Fruit fly (Drosophila melanogaster) whole organism, embryonic: ENCODE results near the gene CG6195.

Source experiments
- Aef1 ChIP-seq: fragments of 200-800 bp; sonication (Bioruptor generic); IDR thresholded peaks from 3 replicates; pipeline ENCODE4 v1.3.6; 2022; ENCODE audit warnings: missing biosample characterization, missing genetic modification characterization
- Bdp1 ChIP-seq: fragments of 200-800 bp; sonication (Bioruptor generic); optimal IDR thresholded peaks from 3 replicates; lab custom pipeline; 2016; ENCODE audit warnings: missing biosample characterization, missing genetic modification characterization
- Bgb ChIP-seq: fragments of 200-800 bp; sonication (Bioruptor generic); IDR thresholded peaks from 2 replicates; pipeline ENCODE4 v1.3.6; 2022; ENCODE audit warnings: missing biosample characterization, missing genetic modification characterization; ENCODE audit not compliant: partially characterized antibody
- CG10147 ChIP-seq: fragments of 200-800 bp; sonication (Bioruptor generic); optimal IDR thresholded peaks from 2 replicates; lab custom pipeline; 2019; ENCODE audit warnings: missing biosample characterization, mild to moderate bottlenecking, missing genetic modification characterization, moderate library complexity
- CG12104 ChIP-seq: fragments of 200-800 bp; sonication (Bioruptor generic); optimal IDR thresholded peaks from 3 replicates; lab custom pipeline; 2016; ENCODE audit warnings: missing biosample characterization, missing genetic modification characterization
- CG12391 ChIP-seq: fragments of 200-800 bp; sonication (Bioruptor generic); optimal IDR thresholded peaks from 3 replicates; lab custom pipeline; 2018; ENCODE audit warnings: missing biosample characterization, mild to moderate bottlenecking, missing genetic modification characterization, moderate library complexity
- CG13287 ChIP-seq: fragments of 200-800 bp; sonication (Bioruptor generic); IDR thresholded peaks from 2 replicates; pipeline ENCODE4 v1.3.6; 2022; ENCODE audit warnings: missing biosample characterization, missing genetic modification characterization; ENCODE audit not compliant: partially characterized antibody
- CG14710 ChIP-seq: fragments of 200-800 bp; sonication (Bioruptor generic); optimal IDR thresholded peaks from 3 replicates; lab custom pipeline; 2019; ENCODE audit warnings: missing biosample characterization, mild to moderate bottlenecking, missing genetic modification characterization, moderate library complexity
- CG14965 ChIP-seq: fragments of 200-800 bp; sonication (Bioruptor generic); optimal IDR thresholded peaks from 2 replicates; lab custom pipeline; 2016; ENCODE audit warnings: missing biosample characterization, missing genetic modification characterization, borderline replicate concordance
- CG15073 ChIP-seq: fragments of 200-800 bp; sonication (Bioruptor generic); optimal IDR thresholded peaks from 2 replicates; lab custom pipeline; 2016; ENCODE audit warnings: missing biosample characterization, missing genetic modification characterization
- CG16813 ChIP-seq: fragments of 200-800 bp; sonication (Bioruptor generic); IDR thresholded peaks from 3 replicates; pipeline ENCODE4 v1.3.6; 2022; ENCODE audit warnings: missing biosample characterization, missing genetic modification characterization; ENCODE audit not compliant: partially characterized antibody
- CG16863 ChIP-seq: fragments of 200-800 bp; sonication (Bioruptor generic); optimal IDR thresholded peaks from 3 replicates; lab custom pipeline; 2016; ENCODE audit warnings: missing biosample characterization, missing genetic modification characterization
- CG17328 ChIP-seq: fragments of 200-800 bp; sonication (Bioruptor generic); IDR thresholded peaks from 2 replicates; pipeline ENCODE4 v1.3.6; 2022; ENCODE audit warnings: missing biosample characterization, missing genetic modification characterization
- CG1792 ChIP-seq: fragments of 200-800 bp; sonication (Bioruptor generic); optimal IDR thresholded peaks from 2 replicates; lab custom pipeline; 2016; ENCODE audit warnings: missing biosample characterization, missing genetic modification characterization
- CG3407 ChIP-seq: fragments of 200-800 bp; sonication (Bioruptor generic); optimal IDR thresholded peaks from 2 replicates; lab custom pipeline; 2018; ENCODE audit warnings: missing biosample characterization, mild to moderate bottlenecking, missing genetic modification characterization
- CG6254 ChIP-seq: fragments of 200-800 bp; sonication (Bioruptor generic); optimal IDR thresholded peaks from 3 replicates; lab custom pipeline; 2017; ENCODE audit warnings: mild to moderate bottlenecking, missing biosample characterization, missing genetic modification reagents, missing genetic modification characterization
- CG6765 ChIP-seq: fragments of 200-800 bp; sonication (Bioruptor generic); optimal IDR thresholded peaks from 3 replicates; lab custom pipeline; 2017; ENCODE audit warnings: missing biosample characterization, mild to moderate bottlenecking, missing genetic modification characterization
- CG6791 ChIP-seq: fragments of 200-800 bp; sonication (Bioruptor generic); IDR thresholded peaks from 3 replicates; pipeline ENCODE4 v1.3.6; 2022; ENCODE audit warnings: missing biosample characterization, missing genetic modification characterization; ENCODE audit not compliant: partially characterized antibody
- CG6813 ChIP-seq: fragments of 200-800 bp; sonication (Bioruptor generic); optimal IDR thresholded peaks from 2 replicates; lab custom pipeline; 2017; ENCODE audit warnings: missing biosample characterization, missing genetic modification characterization, mild to moderate bottlenecking, moderate library complexity, missing genetic modification reagents
- CG7928 ChIP-seq: fragments of 200-800 bp; sonication (Bioruptor generic); optimal IDR thresholded peaks from 2 replicates; lab custom pipeline; 2017; ENCODE audit warnings: missing biosample characterization, mild to moderate bottlenecking, missing genetic modification characterization
- CoRest ChIP-seq: fragments of 200-800 bp; sonication (Bioruptor generic); optimal IDR thresholded peaks from 3 replicates; lab custom pipeline; 2018; ENCODE audit warnings: missing biosample characterization, mild to moderate bottlenecking, missing genetic modification characterization, moderate library complexity
- D19A ChIP-seq: fragments of 200-800 bp; optimal IDR thresholded peaks from 3 replicates; lab custom pipeline; 2019; ENCODE audit warnings: missing biosample characterization, mild to moderate bottlenecking, missing genetic modification characterization, moderate library complexity
- Dek ChIP-seq: fragments of 200-800 bp; sonication (Bioruptor generic); optimal IDR thresholded peaks from 3 replicates; lab custom pipeline; 2019; ENCODE audit warnings: missing biosample characterization, mild to moderate bottlenecking, missing genetic modification characterization, moderate library complexity
- Fer3 ChIP-seq: fragments of 200-800 bp; sonication (Bioruptor generic); optimal IDR thresholded peaks from 2 replicates; lab custom pipeline; 2018; ENCODE audit warnings: missing biosample characterization, mild to moderate bottlenecking, missing genetic modification characterization, moderate library complexity
- HLH4C ChIP-seq: fragments of 200-800 bp; sonication (Bioruptor generic); IDR thresholded peaks from 3 replicates; pipeline ENCODE4 v1.3.6; 2022; ENCODE audit warnings: missing biosample characterization, missing genetic modification characterization; ENCODE audit not compliant: partially characterized antibody
- MBD-R2 ChIP-seq: fragments of 200-800 bp; sonication (Bioruptor generic); IDR thresholded peaks from 2 replicates; pipeline ENCODE4 v1.3.6; 2022; ENCODE audit warnings: missing biosample characterization, missing genetic modification characterization
- NfI ChIP-seq: fragments of 200-800 bp; sonication (Bioruptor generic); optimal IDR thresholded peaks from 3 replicates; lab custom pipeline; 2018; ENCODE audit warnings: missing biosample characterization, mild to moderate bottlenecking, missing genetic modification characterization, moderate library complexity
- Opbp ChIP-seq: fragments of 200-800 bp; sonication (Bioruptor generic); IDR thresholded peaks from 3 replicates; pipeline ENCODE4 v1.3.6; 2022; ENCODE audit warnings: missing biosample characterization, missing genetic modification characterization; ENCODE audit not compliant: partially characterized antibody
- Optix ChIP-seq: fragments of 200-800 bp; sonication (Bioruptor generic); IDR thresholded peaks from 3 replicates; pipeline ENCODE4 v1.3.6; 2022; ENCODE audit warnings: missing biosample characterization, missing genetic modification characterization
- Scr ChIP-seq: fragments of 200-800 bp; sonication (Bioruptor generic); IDR thresholded peaks from 2 replicates; pipeline ENCODE4 v1.3.6; 2022; ENCODE audit warnings: missing biosample characterization, missing genetic modification characterization; ENCODE audit not compliant: partially characterized antibody
- amos ChIP-seq: fragments of 200-800 bp; sonication (Bioruptor generic); IDR thresholded peaks from 2 replicates; pipeline ENCODE4 v1.3.6; 2022; ENCODE audit warnings: missing biosample characterization, missing genetic modification characterization; ENCODE audit not compliant: partially characterized antibody
- ara ChIP-seq: fragments of 200-800 bp; sonication (Bioruptor generic); IDR thresholded peaks from 2 replicates; pipeline ENCODE4 v1.3.6; 2022; ENCODE audit warnings: missing biosample characterization, missing genetic modification characterization
- ash1 ChIP-seq: fragments of 200-800 bp; sonication (Bioruptor generic); optimal IDR thresholded peaks from 2 replicates; lab custom pipeline; 2018; ENCODE audit warnings: missing biosample characterization, mild to moderate bottlenecking, missing genetic modification characterization
- bbx ChIP-seq: fragments of 200-800 bp; sonication (Bioruptor generic); IDR thresholded peaks from 2 replicates; pipeline ENCODE4 v1.3.6; 2022; ENCODE audit warnings: missing biosample characterization, missing genetic modification characterization; ENCODE audit not compliant: partially characterized antibody
- dmrt11E ChIP-seq: fragments of 200-800 bp; sonication (Bioruptor generic); optimal IDR thresholded peaks from 3 replicates; lab custom pipeline; 2018; ENCODE audit warnings: missing biosample characterization, mild to moderate bottlenecking, missing genetic modification characterization, moderate library complexity
- dpn ChIP-seq, 2 experiments: fragments of 200-800 bp; sonication (Bioruptor generic); optimal IDR thresholded peaks; 3 replicates each; lab custom pipeline; 2016; ENCODE audit warnings: missing biosample characterization in 2 of 2, missing genetic modification characterization in 2 of 2
- fru ChIP-seq: fragments of >200 bp; optimal IDR thresholded peaks from 2 replicates; lab custom pipeline; 2017
- gsb-n ChIP-seq: fragments of 200-800 bp; sonication (Bioruptor generic); optimal IDR thresholded peaks from 3 replicates; lab custom pipeline; 2018; ENCODE audit warnings: missing biosample characterization, mild to moderate bottlenecking, missing genetic modification characterization
- hb ChIP-seq: fragments of 200-800 bp; sonication (Bioruptor generic); IDR thresholded peaks from 3 replicates; pipeline ENCODE4 v1.3.6; 2022; ENCODE audit warnings: missing biosample characterization, missing genetic modification characterization; ENCODE audit not compliant: partially characterized antibody
- knrl ChIP-seq: fragments of 200-800 bp; sonication (Bioruptor generic); IDR thresholded peaks from 3 replicates; pipeline ENCODE4 v1.3.6; 2022; ENCODE audit warnings: missing biosample characterization, missing genetic modification characterization; ENCODE audit not compliant: partially characterized antibody
- lab ChIP-seq: fragments of 200-800 bp; sonication (Bioruptor generic); optimal IDR thresholded peaks from 3 replicates; lab custom pipeline; 2017; ENCODE audit warnings: missing biosample characterization, missing genetic modification characterization, mild to moderate bottlenecking, moderate library complexity, missing genetic modification reagents
- mld ChIP-seq: fragments of 200-800 bp; sonication (Bioruptor generic); IDR thresholded peaks from 3 replicates; pipeline ENCODE4 v1.3.6; 2022; ENCODE audit warnings: missing biosample characterization, missing genetic modification characterization; ENCODE audit not compliant: partially characterized antibody
- rib ChIP-seq: fragments of 200-800 bp; sonication (Bioruptor generic); IDR thresholded peaks from 2 replicates; pipeline ENCODE4 v1.3.6; 2022; ENCODE audit warnings: missing biosample characterization, missing genetic modification characterization
- run ChIP-seq: fragments of 200-800 bp; sonication (Bioruptor generic); optimal IDR thresholded peaks from 3 replicates; lab custom pipeline; 2018; ENCODE audit warnings: missing biosample characterization, mild to moderate bottlenecking, missing genetic modification characterization
- scrt ChIP-seq: fragments of 200-800 bp; sonication (Bioruptor generic); optimal IDR thresholded peaks from 2 replicates; lab custom pipeline; 2018; ENCODE audit warnings: missing biosample characterization, mild to moderate bottlenecking, missing genetic modification characterization, moderate library complexity
- sd ChIP-seq: fragments of 200-800 bp; sonication (Bioruptor generic); optimal IDR thresholded peaks from 3 replicates; lab custom pipeline; 2018; ENCODE audit warnings: missing biosample characterization, mild to moderate bottlenecking, missing genetic modification characterization, moderate library complexity
- slbo ChIP-seq: fragments of 200-800 bp; sonication (Bioruptor generic); IDR thresholded peaks from 2 replicates; pipeline ENCODE4 v1.3.6; 2022; ENCODE audit warnings: missing biosample characterization, missing genetic modification characterization
- tna ChIP-seq: fragments of 200-800 bp; sonication (Bioruptor generic); IDR thresholded peaks from 2 replicates; pipeline ENCODE4 v1.3.6; 2022; ENCODE audit warnings: missing biosample characterization, missing genetic modification characterization; ENCODE audit not compliant: partially characterized antibody
- usp ChIP-seq: fragments of >200 bp; optimal IDR thresholded peaks from 2 replicates; lab custom pipeline; 2017; ENCODE audit warnings: missing biosample characterization, missing genetic modification characterization

Gene CG6195

DNA sequence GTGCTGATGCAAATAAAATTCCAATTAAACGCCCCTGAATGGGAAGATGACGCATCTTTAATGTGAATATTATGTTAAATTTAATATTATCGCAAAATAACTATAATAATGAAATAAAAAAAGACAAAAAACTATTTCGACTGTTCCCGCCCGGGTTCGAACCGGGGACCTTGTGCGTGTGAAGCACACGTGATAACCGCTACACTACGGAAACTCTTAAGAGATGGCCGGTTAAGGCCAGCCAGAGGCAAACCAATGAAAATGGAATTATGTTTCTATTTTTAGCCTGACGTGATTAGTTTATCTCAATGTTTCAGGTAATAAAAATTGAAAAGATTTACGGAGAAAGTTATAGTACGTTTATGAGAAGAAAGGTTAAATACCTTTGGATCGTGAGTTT is 23.9 kb upstream of the CG6195 start (continued):
- no peak for TF ChIP-seq Optix (GFP tag; lab: Robert Waterston, UW)
- TF ChIP-seq CG6765 (GFP tag; lab: Kevin White, UChicago), result no peak
- 0 out of 2 replicates have a peak, but pooled peaks have one; percentile 3 for TF ChIP-seq CG13287 (GFP tag; lab: Robert Waterston, UW)
- no peak for TF ChIP-seq CG1792 (GFP tag; lab: Kevin White, UChicago)
- TF ChIP-seq Fer3 (tag; lab: Kevin White, UChicago), result no peak
- no peak for TF ChIP-seq ara
- TF ChIP-seq CG17328 (GFP tag; lab: Robert Waterston, UW), result no peak
- TF ChIP-seq CG12104 (GFP tag; lab: Kevin White, UChicago), result peak; percentile 16
- peak; percentile 59 for TF ChIP-seq Scr (GFP tag; lab: Robert Waterston, UW)
- no peak for TF ChIP-seq sd
- TF ChIP-seq tna (GFP tag; lab: Robert Waterston, UW), result peak; percentile 58; the same call in 1 of the 2 replicates
- TF ChIP-seq hb (GFP tag; lab: Robert Waterston, UW), result 0 out of 3 replicates have a peak, but pooled peaks have one; percentile 55
- no peak for TF ChIP-seq CG6813 (GFP tag; lab: Kevin White, UChicago)
- peak; percentile 97 for TF ChIP-seq Bdp1 (GFP tag; lab: Kevin White, UChicago)
- TF ChIP-seq MBD-R2 (GFP tag; lab: Robert Waterston, UW), result no peak
- peak; percentile 75 for TF ChIP-seq CG16813 (GFP tag; lab: Robert Waterston, UW)
- TF ChIP-seq CG16863, result no peak
- TF ChIP-seq CG14965 (GFP tag; lab: Kevin White, UChicago), result no peak
- peak; percentile 55; the same call in 2 of the 3 replicates for TF ChIP-seq HLH4C
- no peak for TF ChIP-seq CG3407 (GFP tag; lab: Kevin White, UChicago)
- no peak for TF ChIP-seq CG15073 (GFP tag; lab: Kevin White, UChicago)
- no peak for TF ChIP-seq lab (GFP tag; lab: Kevin White, UChicago)
- no peak for TF ChIP-seq CoRest (tag; lab: Kevin White, UChicago)
- TF ChIP-seq CG7928 (GFP tag; lab: Kevin White, UChicago), result no peak
- TF ChIP-seq CG10147 (GFP tag; lab: Kevin White, UChicago), result no peak
- no peak for TF ChIP-seq rib (GFP tag; lab: Robert Waterston, UW)
- TF ChIP-seq Aef1 (GFP tag; lab: Robert Waterston, UW), result no peak
- no peak for TF ChIP-seq gsb-n
- TF ChIP-seq CG14710 (tag; lab: Kevin White, UChicago), result no peak
- TF ChIP-seq CG12391 (tag; lab: Kevin White, UChicago), result no peak
- no peak for TF ChIP-seq CG6254
- TF ChIP-seq amos (GFP tag; lab: Robert Waterston, UW), result peak; percentile 71; the same call in 1 of the 2 replicates
- TF ChIP-seq dpn (GFP tag; optimal IDR thresholded peaks at IDR 0.05; lab: Kevin White, UChicago), result no peak
- peak; percentile 38; the same call in 1 of the 3 replicates for TF ChIP-seq knrl (GFP tag; lab: Robert Waterston, UW)
- no peak for TF ChIP-seq Dek
- 0 out of 2 replicates have a peak, but pooled peaks have one; percentile 44 for TF ChIP-seq bbx (GFP tag; lab: Robert Waterston, UW)
- peak; percentile 77 for TF ChIP-seq Bgb
- no peak for TF ChIP-seq slbo
- TF ChIP-seq usp, result no peak
- TF ChIP-seq fru, result no peak
- no peak for TF ChIP-seq ash1
- TF ChIP-seq scrt (GFP tag; lab: Kevin White, UChicago), result no peak
- peak; percentile 37; the same call in 1 of the 3 replicates for TF ChIP-seq CG6791 (GFP tag; lab: Robert Waterston, UW)
- peak; percentile 75; the same call in 2 of the 3 replicates for TF ChIP-seq mld
- no peak for TF ChIP-seq NfI (GFP tag; lab: Kevin White, UChicago)
- peak; percentile 76; the same call in 2 of the 3 replicates for TF ChIP-seq Opbp
- TF ChIP-seq dmrt11E (tag; lab: Kevin White, UChicago), result no peak
- no peak for TF ChIP-seq run (tag; lab: Kevin White, UChicago)
- TF ChIP-seq D19A (tag; lab: Kevin White, UChicago), result no peak
